Fruit fly (Drosophila melanogaster) whole organism, embryonic: Measurements from ENCODE around the gene CG13297.

Source experiments
- Asciz ChIP-seq: fragments of 200-800 bp; sonication (Bioruptor generic); optimal IDR thresholded peaks from 2 replicates; lab custom pipeline; 2017; ENCODE audit warnings: missing biosample characterization, mild to moderate bottlenecking, missing genetic modification characterization, missing genetic modification reagents
- B-H1 ChIP-seq: fragments of 200-800 bp; sonication (Bioruptor generic); IDR thresholded peaks from 3 replicates; pipeline ENCODE4 v1.3.6; 2022; ENCODE audit warnings: missing biosample characterization, missing genetic modification characterization
- BEAF-32 ChIP-seq: fragments of 200-800 bp; sonication (Bioruptor generic); optimal IDR thresholded peaks from 3 replicates; lab custom pipeline; 2017; ENCODE audit warnings: missing biosample characterization, missing genetic modification characterization, mild to moderate bottlenecking, moderate library complexity, missing genetic modification reagents
- CG10274 ChIP-seq: fragments of 200-800 bp; sonication (Bioruptor generic); optimal IDR thresholded peaks from 3 replicates; lab custom pipeline; 2017; ENCODE audit warnings: missing biosample characterization, mild to moderate bottlenecking, missing genetic modification characterization
- CG10565 ChIP-seq: fragments of 200-800 bp; sonication (Bioruptor generic); optimal IDR thresholded peaks from 3 replicates; lab custom pipeline; 2016; ENCODE audit warnings: missing biosample characterization, mild to moderate bottlenecking, missing genetic modification characterization
- CG10959 ChIP-seq: fragments of 200-800 bp; sonication (Bioruptor generic); IDR thresholded peaks from 2 replicates; pipeline ENCODE4 v1.3.6; 2022; ENCODE audit warnings: missing biosample characterization, missing genetic modification characterization
- CG12236 ChIP-seq: fragments of 200-800 bp; sonication (Bioruptor generic); optimal IDR thresholded peaks from 2 replicates; lab custom pipeline; 2016; ENCODE audit warnings: missing biosample characterization, missing genetic modification characterization
- CG14441 ChIP-seq: fragments of 200-800 bp; sonication (Bioruptor generic); IDR thresholded peaks from 2 replicates; pipeline ENCODE4 v1.3.6; 2022; ENCODE audit warnings: missing biosample characterization, missing genetic modification characterization
- CG14710 ChIP-seq: fragments of 200-800 bp; sonication (Bioruptor generic); optimal IDR thresholded peaks from 3 replicates; lab custom pipeline; 2019; ENCODE audit warnings: missing biosample characterization, mild to moderate bottlenecking, missing genetic modification characterization, moderate library complexity
- CG3163 ChIP-seq: fragments of 200-800 bp; sonication (Bioruptor generic); optimal IDR thresholded peaks from 3 replicates; lab custom pipeline; 2016; ENCODE audit warnings: missing biosample characterization, missing genetic modification characterization
- CG3847 ChIP-seq: fragments of 200-800 bp; sonication (Bioruptor generic); IDR thresholded peaks from 2 replicates; pipeline ENCODE4 v1.3.6; 2022; ENCODE audit warnings: missing biosample characterization, missing genetic modification characterization
- CG4820 ChIP-seq: fragments of 200-800 bp; sonication (Bioruptor generic); optimal IDR thresholded peaks from 3 replicates; lab custom pipeline; 2016; ENCODE audit warnings: missing biosample characterization, missing genetic modification characterization
- CG6654 ChIP-seq: fragments of 200-800 bp; sonication (Bioruptor generic); optimal IDR thresholded peaks from 2 replicates; lab custom pipeline; 2017; ENCODE audit warnings: missing biosample characterization, mild to moderate bottlenecking, missing genetic modification characterization
- CG6683 ChIP-seq: fragments of 200-800 bp; sonication (Bioruptor generic); optimal IDR thresholded peaks from 2 replicates; lab custom pipeline; 2017; ENCODE audit warnings: missing biosample characterization, mild to moderate bottlenecking, missing genetic modification characterization, missing genetic modification reagents
- CG6813 ChIP-seq: fragments of 200-800 bp; sonication (Bioruptor generic); optimal IDR thresholded peaks from 2 replicates; lab custom pipeline; 2017; ENCODE audit warnings: missing biosample characterization, missing genetic modification characterization, mild to moderate bottlenecking, moderate library complexity, missing genetic modification reagents
- CG7271 ChIP-seq: fragments of 200-800 bp; sonication (Bioruptor generic); optimal IDR thresholded peaks from 2 replicates; lab custom pipeline; 2018; ENCODE audit warnings: missing biosample characterization, mild to moderate bottlenecking, missing genetic modification characterization, moderate library complexity
- CG8944 ChIP-seq: fragments of 200-800 bp; sonication (Bioruptor generic); optimal IDR thresholded peaks from 3 replicates; lab custom pipeline; 2016; ENCODE audit warnings: missing biosample characterization, missing genetic modification characterization
- CG9727 ChIP-seq: fragments of 200-800 bp; sonication (Bioruptor generic); optimal IDR thresholded peaks from 3 replicates; lab custom pipeline; 2017; ENCODE audit warnings: missing biosample characterization, mild to moderate bottlenecking, missing genetic modification characterization
- Dbx ChIP-seq: fragments of 200-800 bp; sonication (Bioruptor generic); IDR thresholded peaks from 3 replicates; pipeline ENCODE4 v1.3.6; 2022; ENCODE audit warnings: missing biosample characterization, missing genetic modification characterization
- Eip74EF ChIP-seq, 2 experiments: fragments of 200-800 bp in 1 of 2; fragments of >200 bp in 1 of 2; sonication (Bioruptor generic) in 1 of 2; optimal IDR thresholded peaks; 2 replicates each; lab custom pipeline; 2017 to 2019; ENCODE audit warnings: missing biosample characterization in 2 of 2, missing genetic modification characterization in 2 of 2, mild to moderate bottlenecking in 1 of 2, moderate library complexity in 1 of 2
- Fer1 ChIP-seq: fragments of 200-800 bp; sonication (Bioruptor generic); optimal IDR thresholded peaks from 2 replicates; lab custom pipeline; 2017; ENCODE audit warnings: missing biosample characterization, mild to moderate bottlenecking, missing genetic modification characterization
- Fer3 ChIP-seq: fragments of 200-800 bp; sonication (Bioruptor generic); optimal IDR thresholded peaks from 2 replicates; lab custom pipeline; 2018; ENCODE audit warnings: missing biosample characterization, mild to moderate bottlenecking, missing genetic modification characterization, moderate library complexity
- HLH3B ChIP-seq: fragments of 200-800 bp; sonication (Bioruptor generic); IDR thresholded peaks from 2 replicates; pipeline ENCODE4 v1.3.6; 2022; ENCODE audit warnings: missing biosample characterization, missing genetic modification characterization
- Nf-YC ChIP-seq: fragments of 200-800 bp; optimal IDR thresholded peaks from 3 replicates; lab custom pipeline; 2019; ENCODE audit warnings: missing biosample characterization, mild to moderate bottlenecking, missing genetic modification characterization, moderate library complexity
- Six4 ChIP-seq: fragments of 200-800 bp; sonication (Bioruptor generic); optimal IDR thresholded peaks from 2 replicates; lab custom pipeline; 2016; ENCODE audit warnings: missing biosample characterization, missing genetic modification characterization
- Spps ChIP-seq: fragments of 200-800 bp; sonication (Bioruptor generic); optimal IDR thresholded peaks from 2 replicates; lab custom pipeline; 2018; ENCODE audit warnings: missing biosample characterization, mild to moderate bottlenecking, missing genetic modification characterization
- Xbp1 ChIP-seq: fragments of 200-800 bp; sonication (Bioruptor generic); optimal IDR thresholded peaks from 3 replicates; lab custom pipeline; 2016; ENCODE audit warnings: missing biosample characterization, mild to moderate bottlenecking, missing genetic modification characterization
- ase ChIP-seq: fragments of 200-800 bp; sonication (Bioruptor generic); IDR thresholded peaks from 3 replicates; pipeline ENCODE4 v1.3.6; 2022; ENCODE audit warnings: missing biosample characterization, missing genetic modification characterization
- cas ChIP-seq: fragments of 200-800 bp; sonication (Bioruptor generic); IDR thresholded peaks from 2 replicates; pipeline ENCODE4 v1.3.6; 2022; ENCODE audit warnings: missing biosample characterization, missing genetic modification characterization
- crol ChIP-seq: fragments of 200-800 bp; sonication (Bioruptor generic); IDR thresholded peaks from 2 replicates; pipeline ENCODE4 v1.3.6; 2022; ENCODE audit warnings: missing biosample characterization, missing genetic modification characterization
- crp ChIP-seq, 2 experiments: fragments of 200-800 bp; sonication (Bioruptor generic); optimal IDR thresholded peaks; 2 replicates in 1 of 2; 3 replicates in 1 of 2; lab custom pipeline; 2017; ENCODE audit warnings: missing biosample characterization in 2 of 2, missing genetic modification characterization in 2 of 2, mild to moderate bottlenecking in 1 of 2, moderate library complexity in 1 of 2
- dmrt99B ChIP-seq: fragments of 200-800 bp; sonication (Bioruptor generic); optimal IDR thresholded peaks from 2 replicates; lab custom pipeline; 2018; ENCODE audit warnings: missing biosample characterization, mild to moderate bottlenecking, missing genetic modification characterization, moderate library complexity
- eve ChIP-seq, 2 experiments: fragments of >200 bp; optimal IDR thresholded peaks; 2 replicates each; lab custom pipeline; 2017; ENCODE audit warnings: missing biosample characterization in 2 of 2, missing genetic modification characterization in 2 of 2
- fru ChIP-seq: fragments of >200 bp; optimal IDR thresholded peaks from 2 replicates; lab custom pipeline; 2017
- hbn ChIP-seq: fragments of 200-800 bp; sonication (Bioruptor generic); IDR thresholded peaks from 2 replicates; pipeline ENCODE4 v1.3.6; 2022; ENCODE audit warnings: missing biosample characterization, missing genetic modification characterization; ENCODE audit not compliant: partially characterized antibody
- jumu ChIP-seq: fragments of 200-800 bp; sonication (Bioruptor generic); optimal IDR thresholded peaks from 3 replicates; lab custom pipeline; 2016; ENCODE audit warnings: missing biosample characterization, missing genetic modification characterization
- knrl ChIP-seq: fragments of 200-800 bp; sonication (Bioruptor generic); IDR thresholded peaks from 3 replicates; pipeline ENCODE4 v1.3.6; 2022; ENCODE audit warnings: missing biosample characterization, missing genetic modification characterization; ENCODE audit not compliant: partially characterized antibody
- luna ChIP-seq: fragments of 200-800 bp; sonication (Bioruptor generic); optimal IDR thresholded peaks from 2 replicates; lab custom pipeline; 2016; ENCODE audit warnings: missing biosample characterization, missing genetic modification characterization
- nom ChIP-seq: fragments of 200-800 bp; sonication (Bioruptor generic); optimal IDR thresholded peaks from 2 replicates; lab custom pipeline; 2017; ENCODE audit warnings: missing biosample characterization, missing genetic modification characterization, mild to moderate bottlenecking, moderate library complexity, missing genetic modification reagents
- org-1 ChIP-seq: fragments of 200-800 bp; sonication (Bioruptor generic); optimal IDR thresholded peaks from 2 replicates; lab custom pipeline; 2017; ENCODE audit warnings: missing biosample characterization, missing genetic modification characterization
- pho ChIP-seq: fragments of 200-800 bp; sonication (Bioruptor generic); optimal IDR thresholded peaks from 2 replicates; lab custom pipeline; 2016; ENCODE audit warnings: missing biosample characterization, missing genetic modification characterization
- ro ChIP-seq: fragments of 200-800 bp; sonication (Bioruptor generic); IDR thresholded peaks from 2 replicates; pipeline ENCODE4 v1.3.6; 2022; ENCODE audit warnings: missing biosample characterization, missing genetic modification characterization
- sisA ChIP-seq: fragments of 200-800 bp; sonication (Bioruptor generic); IDR thresholded peaks from 2 replicates; pipeline ENCODE4 v1.3.6; 2022; ENCODE audit warnings: missing biosample characterization, missing genetic modification characterization
- toy ChIP-seq: fragments of 200-800 bp; sonication (Bioruptor generic); IDR thresholded peaks from 2 replicates; pipeline ENCODE4 v1.3.6; 2022; ENCODE audit warnings: missing biosample characterization, missing genetic modification characterization
- trem ChIP-seq: fragments of 200-800 bp; optimal IDR thresholded peaks from 3 replicates; lab custom pipeline; 2019; ENCODE audit warnings: missing biosample characterization, mild to moderate bottlenecking, missing genetic modification characterization, moderate library complexity
- usp ChIP-seq: fragments of >200 bp; optimal IDR thresholded peaks from 2 replicates; lab custom pipeline; 2017; ENCODE audit warnings: missing biosample characterization, missing genetic modification characterization
- vnd ChIP-seq: fragments of 200-800 bp; sonication (Bioruptor generic); IDR thresholded peaks from 3 replicates; pipeline ENCODE4 v1.3.6; 2022; ENCODE audit warnings: missing biosample characterization, missing genetic modification characterization; ENCODE audit not compliant: partially characterized antibody
- yki ChIP-seq: fragments of >200 bp; optimal IDR thresholded peaks from 3 replicates; lab custom pipeline; 2018
- zen ChIP-seq: fragments of 200-800 bp; sonication (Bioruptor generic); optimal IDR thresholded peaks from 3 replicates; lab custom pipeline; 2018; ENCODE audit warnings: missing biosample characterization, mild to moderate bottlenecking, missing genetic modification characterization, moderate library complexity
- zf30C ChIP-seq: fragments of 200-800 bp; sonication (Bioruptor generic); optimal IDR thresholded peaks from 3 replicates; lab custom pipeline; 2018; ENCODE audit warnings: missing biosample characterization, mild to moderate bottlenecking, missing genetic modification characterization

The CG13297 gene

DNA sequence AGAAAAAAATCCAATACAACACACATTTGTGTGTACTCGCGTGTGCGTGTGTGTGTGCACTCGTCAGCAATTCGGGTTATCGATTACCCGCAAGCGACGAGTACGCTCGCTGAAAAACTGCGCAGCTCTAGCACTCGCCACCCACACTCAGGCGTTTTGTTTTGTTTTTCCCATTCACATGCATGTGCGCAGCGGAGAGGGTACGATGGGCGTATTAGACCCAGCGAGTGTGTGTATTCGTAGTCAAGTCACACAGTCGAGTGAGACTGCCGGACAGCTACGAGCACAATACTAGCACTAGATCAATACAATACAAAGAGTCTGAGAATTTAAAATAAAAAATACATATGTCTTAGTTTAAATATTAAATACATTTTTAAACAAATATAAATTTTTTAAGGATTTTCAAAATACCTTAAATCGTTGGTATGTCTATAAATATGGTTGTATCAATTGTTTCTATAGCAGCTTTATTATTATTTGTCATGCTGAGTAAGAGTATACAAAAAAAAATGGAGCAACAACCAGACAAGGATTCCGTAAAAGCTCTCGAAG lies 27.8 kb upstream of the CG13297 start, which contains the start of the genes D19B and CG43293 (continued):
- TF ChIP-seq crol (GFP tag; lab: Robert Waterston, UW) (peak; percentile 34; the same call in 1 of the 2 replicates), Asciz (GFP tag; lab: Kevin White, UChicago) (peak; percentile 80), Spps (tag; lab: Kevin White, UChicago) (peak; percentile 74), sisA (peak; percentile 91), Fer3 (tag; lab: Kevin White, UChicago) (peak; percentile 89), yki (lab: Kevin White, UChicago) (no peak), Nf-YC (tag; lab: Kevin White, UChicago) (peak; percentile 72), CG9727 (GFP tag; lab: Kevin White, UChicago) (peak; percentile 86), CG6654 (peak; percentile 37), Fer1 (GFP tag; lab: Kevin White, UChicago) (peak; percentile 87), CG3847 (GFP tag; lab: Robert Waterston, UW) (peak; percentile 91), luna (GFP tag; lab: Kevin White, UChicago) (peak; percentile 11), cas (GFP tag; lab: Robert Waterston, UW) (peak; percentile 81), nom (GFP tag; lab: Kevin White, UChicago) (peak; percentile 80), CG8944 (GFP tag; lab: Kevin White, UChicago) (peak; percentile 88), Eip74EF (GFP tag; optimal IDR thresholded peaks at IDR 0.05; lab: Kevin White, UChicago) (no peak), knrl (peak; percentile 49), ase (peak; percentile 92), dmrt99B (tag; lab: Kevin White, UChicago) (peak; percentile 90), CG10565 (GFP tag; lab: Kevin White, UChicago) (no peak), CG6813 (GFP tag; lab: Kevin White, UChicago) (peak; percentile 86), CG10274 (peak; percentile 80), trem (tag; lab: Kevin White, UChicago) (peak; percentile 72), CG14441 (GFP tag; lab: Robert Waterston, UW) (peak; percentile 93), crp (GFP tag; optimal IDR thresholded peaks at IDR 0.05; lab: Kevin White, UChicago) (peak in 1 of 2 experiments; percentile 38), CG7271 (no peak), org-1 (peak; percentile 63), jumu (peak; percentile 89), vnd (GFP tag; lab: Robert Waterston, UW) (0 out of 3 replicates have a peak, but pooled peaks have one; percentile 34), Dbx (peak; percentile 90), CG4820 (GFP tag; lab: Kevin White, UChicago) (peak; percentile 69), ro (GFP tag; lab: Robert Waterston, UW) (peak; percentile 77), CG6683 (GFP tag; lab: Kevin White, UChicago) (peak; percentile 69), Xbp1 (GFP tag; lab: Kevin White, UChicago) (peak; percentile 94), fru (peak; percentile 68), eve (GFP tag; optimal IDR thresholded peaks at IDR 0.05; lab: Kevin White, UChicago) (no peak), BEAF-32 (peak; percentile 43), CG10959 (GFP tag; lab: Robert Waterston, UW) (peak; percentile 81), HLH3B (GFP tag; lab: Robert Waterston, UW) (peak; percentile 91), zen (peak; percentile 77), CG12236 (GFP tag; lab: Kevin White, UChicago) (peak; percentile 64), CG14710 (peak; percentile 74), B-H1 (GFP tag; lab: Robert Waterston, UW) (peak; percentile 89), pho (GFP tag; lab: Kevin White, UChicago) (peak; percentile 85), Six4 (GFP tag; lab: Kevin White, UChicago) (peak; percentile 90), hbn (GFP tag; lab: Robert Waterston, UW) (peak; percentile 45; the same call in 1 of the 2 replicates), toy (GFP tag; lab: Robert Waterston, UW) (0 out of 2 replicates have a peak, but pooled peaks have one; percentile 54), CG3163 (peak; percentile 65), zf30C (peak; percentile 25), usp (GFP tag; lab: Kevin White, UChicago) (no peak)
